Fruit fly (Drosophila melanogaster) whole organism, embryonic: ENCODE measurements around the gene NPF.

Experiments
- Abd-B ChIP-seq: fragments of 200-800 bp; sonication (Bioruptor generic); optimal IDR thresholded peaks from 2 replicates; lab custom pipeline; 2018; ENCODE audit warnings: missing biosample characterization, mild to moderate bottlenecking, missing genetic modification characterization, moderate library complexity
- CG10366 ChIP-seq: fragments of 200-800 bp; sonication (Bioruptor generic); IDR thresholded peaks from 2 replicates; pipeline ENCODE4 v1.3.6; 2022; ENCODE audit warnings: missing biosample characterization, missing genetic modification characterization
- CG13775 ChIP-seq: fragments of 200-800 bp; sonication (Bioruptor generic); optimal IDR thresholded peaks from 3 replicates; lab custom pipeline; 2017; ENCODE audit warnings: missing biosample characterization, mild to moderate bottlenecking, missing genetic modification characterization
- CG14050 ChIP-seq: fragments of 200-800 bp; sonication (Bioruptor generic); IDR thresholded peaks from 3 replicates; pipeline ENCODE4 v1.3.6; 2022; ENCODE audit warnings: missing biosample characterization, missing genetic modification characterization
- CG17361 ChIP-seq: fragments of 200-800 bp; sonication (Bioruptor generic); IDR thresholded peaks from 3 replicates; pipeline ENCODE4 v1.3.6; 2022; ENCODE audit warnings: missing biosample characterization, missing genetic modification characterization
- CG18764 ChIP-seq: fragments of 200-800 bp; sonication (Bioruptor generic); optimal IDR thresholded peaks from 3 replicates; lab custom pipeline; 2016; ENCODE audit warnings: missing biosample characterization, missing genetic modification characterization
- CG34224 ChIP-seq: fragments of 200-800 bp; sonication (Bioruptor generic); IDR thresholded peaks from 3 replicates; pipeline ENCODE4 v1.3.6; 2022; ENCODE audit warnings: missing biosample characterization, missing genetic modification characterization; ENCODE audit not compliant: partially characterized antibody
- CG4328 ChIP-seq: fragments of 200-800 bp; sonication (Bioruptor generic); optimal IDR thresholded peaks from 3 replicates; lab custom pipeline; 2017; ENCODE audit warnings: missing biosample characterization, missing genetic modification reagents, missing genetic modification characterization
- CG4617 ChIP-seq: fragments of 200-800 bp; sonication (Bioruptor generic); optimal IDR thresholded peaks from 3 replicates; lab custom pipeline; 2016; ENCODE audit warnings: missing biosample characterization, missing genetic modification characterization, borderline replicate concordance
- CG7357 ChIP-seq: fragments of 200-800 bp; sonication (Bioruptor generic); IDR thresholded peaks from 3 replicates; pipeline ENCODE4 v1.3.6; 2022; ENCODE audit warnings: missing biosample characterization, missing genetic modification characterization
- CG7786 ChIP-seq: fragments of 200-800 bp; sonication (Bioruptor generic); optimal IDR thresholded peaks from 2 replicates; lab custom pipeline; 2016; ENCODE audit warnings: missing biosample characterization, missing genetic modification characterization
- CG8765 ChIP-seq: fragments of 200-800 bp; sonication (Bioruptor generic); IDR thresholded peaks from 2 replicates; pipeline ENCODE4 v1.3.6; 2022; ENCODE audit warnings: missing biosample characterization, missing genetic modification characterization
- CG8924 ChIP-seq: fragments of 200-800 bp; optimal IDR thresholded peaks from 3 replicates; lab custom pipeline; 2019; ENCODE audit warnings: missing biosample characterization, mild to moderate bottlenecking, missing genetic modification characterization, moderate library complexity
- CG9215 ChIP-seq: fragments of 200-800 bp; sonication (Bioruptor generic); IDR thresholded peaks from 2 replicates; pipeline ENCODE4 v1.3.6; 2022; ENCODE audit warnings: missing biosample characterization, missing genetic modification characterization
- CG9609 ChIP-seq: fragments of 200-800 bp; sonication (Bioruptor generic); optimal IDR thresholded peaks from 3 replicates; lab custom pipeline; 2016; ENCODE audit warnings: missing biosample characterization, missing genetic modification characterization
- CG9876 ChIP-seq: fragments of 200-800 bp; sonication (Bioruptor generic); optimal IDR thresholded peaks from 2 replicates; lab custom pipeline; 2016; ENCODE audit warnings: missing biosample characterization, missing genetic modification characterization
- CHES-1-like ChIP-seq: fragments of 200-800 bp; sonication (Bioruptor generic); optimal IDR thresholded peaks from 2 replicates; lab custom pipeline; 2016; ENCODE audit warnings: missing biosample characterization, missing genetic modification characterization
- Camta ChIP-seq: fragments of 200-800 bp; sonication (Bioruptor generic); optimal IDR thresholded peaks from 2 replicates; lab custom pipeline; 2016; ENCODE audit warnings: missing biosample characterization, missing genetic modification characterization
- Dad ChIP-seq: fragments of 200-800 bp; sonication (Bioruptor generic); optimal IDR thresholded peaks from 3 replicates; lab custom pipeline; 2016; ENCODE audit warnings: missing biosample characterization, missing genetic modification characterization
- Dek ChIP-seq: fragments of 200-800 bp; sonication (Bioruptor generic); optimal IDR thresholded peaks from 3 replicates; lab custom pipeline; 2019; ENCODE audit warnings: missing biosample characterization, mild to moderate bottlenecking, missing genetic modification characterization, moderate library complexity
- Dll ChIP-seq: fragments of 200-800 bp; sonication (Bioruptor generic); IDR thresholded peaks from 4 replicates; pipeline ENCODE4 v1.3.6; 2022; ENCODE audit warnings: missing biosample characterization, missing genetic modification characterization; ENCODE audit not compliant: partially characterized antibody
- HLH54F ChIP-seq: fragments of 200-800 bp; sonication (Bioruptor generic); optimal IDR thresholded peaks from 3 replicates; lab custom pipeline; 2016; ENCODE audit warnings: missing biosample characterization, missing genetic modification characterization
- Kr ChIP-seq: fragments of 200-800 bp; sonication (Bioruptor generic); optimal IDR thresholded peaks from 2 replicates; lab custom pipeline; 2017; ENCODE audit warnings: missing biosample characterization, mild to moderate bottlenecking, missing genetic modification characterization
- Lpt ChIP-seq: fragments of >200 bp; optimal IDR thresholded peaks from 2 replicates; lab custom pipeline; 2018; ENCODE audit warnings: missing biosample characterization, missing genetic modification characterization
- Med ChIP-seq: fragments of 200-800 bp; sonication (Bioruptor generic); peaks from one replicate; lab custom pipeline; 2016; ENCODE audit warnings: missing biosample characterization, missing genetic modification characterization, mild to moderate bottlenecking, inconsistent platforms, moderate library complexity
- NC2β ChIP-seq: fragments of 200-800 bp; sonication (Bioruptor generic); optimal IDR thresholded peaks from 2 replicates; lab custom pipeline; 2016; ENCODE audit warnings: missing biosample characterization, missing genetic modification characterization
- Ravus ChIP-seq: fragments of 200-800 bp; sonication (Bioruptor generic); IDR thresholded peaks from 2 replicates; pipeline ENCODE4 v1.3.6; 2022; ENCODE audit warnings: missing biosample characterization, missing genetic modification characterization
- Ssrp ChIP-seq: fragments of 200-800 bp; sonication (Bioruptor generic); optimal IDR thresholded peaks from 2 replicates; lab custom pipeline; 2018; ENCODE audit warnings: missing biosample characterization, mild to moderate bottlenecking, missing genetic modification characterization, moderate library complexity
- Tbp ChIP-seq: fragments of >200 bp; optimal IDR thresholded peaks from 2 replicates; lab custom pipeline; 2018; ENCODE audit warnings: missing biosample characterization, missing genetic modification characterization
- Vsx1 ChIP-seq: fragments of 200-800 bp; sonication (Bioruptor generic); optimal IDR thresholded peaks from 2 replicates; lab custom pipeline; 2017; ENCODE audit warnings: missing biosample characterization, mild to moderate bottlenecking, missing genetic modification characterization, missing genetic modification reagents
- ab ChIP-seq: fragments of 200-800 bp; sonication (Bioruptor generic); optimal IDR thresholded peaks from 2 replicates; lab custom pipeline; 2016; ENCODE audit warnings: missing biosample characterization, missing genetic modification characterization
- al ChIP-seq: fragments of 200-800 bp; sonication (Bioruptor generic); IDR thresholded peaks from 2 replicates; pipeline ENCODE4 v1.3.6; 2022; ENCODE audit warnings: missing biosample characterization, missing genetic modification characterization
- az2 ChIP-seq: fragments of 200-800 bp; sonication (Bioruptor generic); optimal IDR thresholded peaks from 3 replicates; lab custom pipeline; 2016; ENCODE audit warnings: missing biosample characterization, missing genetic modification characterization
- bcd ChIP-seq: fragments of 200-800 bp; sonication (Bioruptor generic); optimal IDR thresholded peaks from 2 replicates; lab custom pipeline; 2017; ENCODE audit warnings: missing biosample characterization, mild to moderate bottlenecking, missing genetic modification characterization
- br ChIP-seq: fragments of >200 bp; optimal IDR thresholded peaks from 2 replicates; lab custom pipeline; 2017
- bsh ChIP-seq, 2 experiments: fragments of 200-800 bp; sonication (Bioruptor generic); optimal IDR thresholded peaks; 2 replicates each; lab custom pipeline; 2017 to 2018; ENCODE audit warnings: mild to moderate bottlenecking in 2 of 2, missing biosample characterization in 2 of 2, missing genetic modification characterization in 2 of 2, moderate library complexity in 1 of 2
- chn ChIP-seq: fragments of 200-800 bp; sonication (Bioruptor generic); optimal IDR thresholded peaks from 2 replicates; lab custom pipeline; 2016; ENCODE audit warnings: missing biosample characterization, missing genetic modification characterization
- crol ChIP-seq: fragments of 200-800 bp; sonication (Bioruptor generic); IDR thresholded peaks from 2 replicates; pipeline ENCODE4 v1.3.6; 2022; ENCODE audit warnings: missing biosample characterization, missing genetic modification characterization
- cwo ChIP-seq: fragments of 200-800 bp; sonication (Bioruptor generic); optimal IDR thresholded peaks from 3 replicates; lab custom pipeline; 2017; ENCODE audit warnings: missing biosample characterization, missing genetic modification characterization, mild to moderate bottlenecking, moderate library complexity, missing genetic modification reagents
- exex ChIP-seq: fragments of 200-800 bp; sonication (Bioruptor generic); optimal IDR thresholded peaks from 4 replicates; lab custom pipeline; 2018; ENCODE audit warnings: missing biosample characterization, mild to moderate bottlenecking, missing genetic modification characterization, moderate library complexity
- fd102C ChIP-seq: fragments of 200-800 bp; sonication (Bioruptor generic); optimal IDR thresholded peaks from 2 replicates; lab custom pipeline; 2018; ENCODE audit warnings: missing biosample characterization, mild to moderate bottlenecking, missing genetic modification characterization, moderate library complexity
- klu ChIP-seq: fragments of 200-800 bp; sonication (Bioruptor generic); IDR thresholded peaks from 2 replicates; pipeline ENCODE4 v1.3.6; 2022; ENCODE audit warnings: missing biosample characterization, missing genetic modification characterization
- lmd ChIP-seq: fragments of 200-800 bp; sonication (Bioruptor generic); IDR thresholded peaks from 2 replicates; pipeline ENCODE4 v1.3.6; 2022; ENCODE audit warnings: missing biosample characterization, missing genetic modification characterization
- lola ChIP-seq, 3 experiments: fragments of >200 bp in 2 of 3; fragments of 200-800 bp in 1 of 3; sonication (Bioruptor generic) in 1 of 3; optimal IDR thresholded peaks; 2 replicates each; lab custom pipeline; 2017 to 2019; ENCODE audit warnings: missing biosample characterization in 3 of 3, missing genetic modification characterization in 3 of 3, mild to moderate bottlenecking in 1 of 3, moderate library complexity in 1 of 3
- mirr ChIP-seq: fragments of 200-800 bp; sonication (Bioruptor generic); optimal IDR thresholded peaks from 3 replicates; lab custom pipeline; 2018; ENCODE audit warnings: missing biosample characterization, mild to moderate bottlenecking, missing genetic modification characterization
- nau ChIP-seq: fragments of 200-800 bp; sonication (Bioruptor generic); optimal IDR thresholded peaks from 3 replicates; lab custom pipeline; 2017; ENCODE audit warnings: missing biosample characterization, mild to moderate bottlenecking, missing genetic modification characterization, missing genetic modification reagents
- nerfin-1 ChIP-seq: fragments of 200-800 bp; sonication (Bioruptor generic); optimal IDR thresholded peaks from 3 replicates; lab custom pipeline; 2019; ENCODE audit warnings: missing biosample characterization, mild to moderate bottlenecking, missing genetic modification characterization, moderate library complexity
- odd ChIP-seq: fragments of 200-800 bp; sonication (Bioruptor generic); optimal IDR thresholded peaks from 2 replicates; lab custom pipeline; 2017; ENCODE audit warnings: missing biosample characterization, mild to moderate bottlenecking, missing genetic modification characterization
- sisA ChIP-seq: fragments of 200-800 bp; sonication (Bioruptor generic); IDR thresholded peaks from 2 replicates; pipeline ENCODE4 v1.3.6; 2022; ENCODE audit warnings: missing biosample characterization, missing genetic modification characterization
- sna ChIP-seq: fragments of 200-800 bp; sonication (Bioruptor generic); IDR thresholded peaks from 2 replicates; pipeline ENCODE4 v1.3.6; 2022; ENCODE audit warnings: missing biosample characterization, missing genetic modification characterization; ENCODE audit not compliant: partially characterized antibody
- tgo ChIP-seq: fragments of 200-800 bp; sonication (Bioruptor generic); IDR thresholded peaks from 3 replicates; pipeline ENCODE4 v1.3.6; 2022; ENCODE audit warnings: missing biosample characterization, missing genetic modification characterization

The NPF gene

dm6 chr3R:16573483-16574145 is 35.4 kb upstream of the NPF start, which contains the start of gene CG14903 (continued):
- TF ChIP-seq bcd (GFP tag; lab: Kevin White, UChicago) (peak; percentile 49), CG8924 (tag; lab: Kevin White, UChicago) (no peak), Kr (GFP tag; lab: Kevin White, UChicago) (no peak), Ssrp (tag; lab: Kevin White, UChicago) (peak; percentile 16), CG10366 (GFP tag; lab: Robert Waterston, UW) (no peak), fd102C (GFP tag; lab: Kevin White, UChicago) (no peak), exex (tag; lab: Kevin White, UChicago) (no peak), Ravus (GFP tag; lab: Robert Waterston, UW) (no peak), az2 (GFP tag; lab: Kevin White, UChicago) (peak; percentile 0), CG9609 (GFP tag; lab: Kevin White, UChicago) (peak; percentile 44), Abd-B (GFP tag; lab: Kevin White, UChicago) (peak; percentile 79), chn (peak; percentile 26), HLH54F (GFP tag; lab: Kevin White, UChicago) (peak; percentile 20), al (GFP tag; lab: Robert Waterston, UW) (no peak), CG7357 (GFP tag; lab: Robert Waterston, UW) (no peak), CG4617 (GFP tag; lab: Kevin White, UChicago) (no peak), Tbp (GFP tag; lab: Kevin White, UChicago) (no peak), CG14050 (GFP tag; lab: Robert Waterston, UW) (no peak), CG7786 (peak; percentile 17), CG8765 (GFP tag; lab: Robert Waterston, UW) (no peak; the same call in 1 of the 2 replicates), CG34224 (GFP tag; lab: Robert Waterston, UW) (0 out of 3 replicates have a peak, but pooled peaks have one; percentile 33), NC2β (peak; percentile 0), Dek (tag; lab: Kevin White, UChicago) (no peak), tgo (GFP tag; lab: Robert Waterston, UW) (no peak), bsh (GFP tag; optimal IDR thresholded peaks at IDR 0.05; lab: Kevin White, UChicago) (no peak), sna (GFP tag; lab: Robert Waterston, UW) (peak; percentile 60), sisA (GFP tag; lab: Robert Waterston, UW) (peak; percentile 69), klu (GFP tag; lab: Robert Waterston, UW) (no peak), CG17361 (GFP tag; lab: Robert Waterston, UW) (no peak; the same call in 2 of the 3 replicates), CG9215 (GFP tag; lab: Robert Waterston, UW) (no peak), Vsx1 (no peak), br (lab: Kevin White, UChicago) (no peak), nau (GFP tag; lab: Kevin White, UChicago) (no peak), Dll (peak; percentile 81), Lpt (GFP tag; lab: Kevin White, UChicago) (no peak), Camta (GFP tag; lab: Kevin White, UChicago) (no peak), cwo (no peak), odd (GFP tag; lab: Kevin White, UChicago) (no peak), lola (GFP tag; optimal IDR thresholded peaks at IDR 0.05; lab: Kevin White, UChicago) (no peak), CG4328 (GFP tag; lab: Kevin White, UChicago) (no peak), nerfin-1 (tag; lab: Kevin White, UChicago) (no peak), Dad (GFP tag; lab: Kevin White, UChicago) (no peak), CG18764 (GFP tag; lab: Kevin White, UChicago) (peak; percentile 40), CG9876 (GFP tag; lab: Kevin White, UChicago) (peak; percentile 18), CHES-1-like (peak; percentile 40), mirr (no peak), ab (GFP tag; lab: Kevin White, UChicago) (no peak), lmd (GFP tag; lab: Robert Waterston, UW) (no peak), CG13775 (peak; percentile 21), crol (GFP tag; lab: Robert Waterston, UW) (no peak), Med (GFP tag; lab: Kevin White, UChicago) (peak; percentile 74)
